Worm (Caenorhabditis elegans) whole organism, L4/young adult: ENCODE results near the gene F32H5.3.

Experiments used
- W03F9.2 ChIP-seq: fragments of 150-350 bp; optimal IDR thresholded peaks from 2 replicates; lab custom pipeline; 2014; ENCODE audit warnings: missing biosample characterization, missing genetic modification characterization
- dao-5 ChIP-seq: sonication (generic microtip); optimal IDR thresholded peaks from 2 replicates; lab custom pipeline; 2016; ENCODE audit warnings: missing genotype, missing genetic modification characterization, moderate library complexity, missing compliant biosample characterization
- him-1 ChIP-seq: sonication (generic microtip); optimal IDR thresholded peaks from 2 replicates; lab custom pipeline; 2016; ENCODE audit warnings: missing genotype, missing genetic modification reagents, missing genetic modification characterization, missing compliant biosample characterization

DNA sequence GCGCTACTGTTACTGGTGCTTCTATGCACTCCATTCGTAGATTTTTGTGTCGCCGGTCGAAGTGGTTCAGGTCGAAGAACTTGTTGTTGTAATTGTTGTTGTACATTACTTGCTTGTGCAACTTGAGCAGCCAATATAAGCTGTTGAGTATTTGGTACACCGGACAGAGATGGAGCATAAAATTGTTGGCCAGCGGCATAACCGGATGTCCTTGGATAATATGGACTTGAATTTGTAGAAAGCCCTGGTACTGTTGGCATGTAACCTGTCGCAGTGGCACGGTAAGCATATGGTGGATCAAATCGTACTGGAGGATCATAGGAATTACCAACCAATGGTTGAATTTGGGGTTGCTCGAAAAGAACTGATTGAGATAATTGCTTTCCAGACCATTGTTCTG lies 29.8 kb downstream of the F32H5.3 start:
- no peak for TF ChIP-seq dao-5 (tag; lab: Kevin White, UChicago)
- TF ChIP-seq him-1 (tag; lab: Kevin White, UChicago): no peak
- TF ChIP-seq W03F9.2: no peak
